Worm (Caenorhabditis elegans) whole organism, early embryonic: ENCODE data around the gene appg-2.

ENCODE experiments used
- ceh-13 ChIP-seq: fragments of 200-800 bp; sonication (Bioruptor generic); optimal IDR thresholded peaks from 2 replicates; lab custom pipeline; 2018; ENCODE audit warnings: mild to moderate bottlenecking, missing genetic modification characterization, missing compliant biosample characterization
- flt-1 ChIP-seq: fragments of 200-800 bp; sonication (Bioruptor generic); IDR thresholded peaks from 2 replicates; pipeline ENCODE4 v1.3.6; 2022; ENCODE audit warnings: missing genetic modification characterization, missing compliant biosample characterization
- hmbx-1 ChIP-seq: sonication (generic microtip); optimal IDR thresholded peaks from 2 replicates; lab custom pipeline; 2016; ENCODE audit warnings: mild to moderate bottlenecking, missing genetic modification characterization, missing compliant biosample characterization
- hmg-4 ChIP-seq: fragments of 200-800 bp; sonication (Bioruptor generic); optimal IDR thresholded peaks from 2 replicates; lab custom pipeline; 2018; ENCODE audit warnings: mild to moderate bottlenecking, missing genetic modification characterization, missing compliant biosample characterization

DNA sequence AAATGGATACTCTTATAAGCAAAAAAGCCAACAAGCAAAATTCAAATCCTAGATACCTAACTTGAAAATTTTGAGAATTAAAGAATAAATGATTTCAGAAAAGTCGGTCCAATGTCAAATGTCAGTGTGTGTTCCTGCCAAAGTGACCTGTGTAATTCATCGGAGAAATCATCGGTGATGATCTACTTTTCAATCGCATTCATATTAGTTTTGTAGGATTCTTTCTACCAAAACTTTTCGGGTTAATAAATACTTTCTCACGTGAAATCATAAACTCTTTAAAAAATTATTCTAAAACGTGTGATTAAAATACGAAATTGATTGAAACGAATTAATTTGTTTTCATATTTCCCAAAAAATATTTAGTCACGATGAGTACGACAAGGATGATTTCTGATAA lies 38.1 kb downstream of the appg-2 start, which contains the start of gene F46C5.7:
- TF ChIP-seq hmg-4: no peak
- TF ChIP-seq ceh-13: no peak
- TF ChIP-seq hmbx-1 (tag; lab: Kevin White, UChicago): no peak
- no peak for TF ChIP-seq flt-1 (GFP tag; lab: Robert Waterston, UW)
